Worm (Caenorhabditis elegans) whole organism, late embryonic: ENCODE measurements around the gene unk-1.

ENCODE experiments used
- ama-1 ChIP-seq: fragments of 150-350 bp; optimal IDR thresholded peaks from 2 replicates; lab custom pipeline; 2014
- ceh-31 ChIP-seq: sonication (generic microtip); optimal IDR thresholded peaks from 2 replicates; lab custom pipeline; 2016; ENCODE audit warnings: missing genetic modification characterization, missing compliant biosample characterization
- dmd-4 ChIP-seq: sonication (generic microtip); optimal IDR thresholded peaks from 2 replicates; lab custom pipeline; 2016; ENCODE audit warnings: borderline replicate concordance, missing genetic modification characterization, missing compliant biosample characterization
- dve-1 ChIP-seq: sonication (generic microtip); optimal IDR thresholded peaks from 2 replicates; lab custom pipeline; 2017; ENCODE audit warnings: antibody characterized with exemption, mild to moderate bottlenecking, missing genetic modification characterization, missing compliant biosample characterization
- pha-4 ChIP-seq: fragments of 150-350 bp; optimal IDR thresholded peaks from 2 replicates; lab custom pipeline; 2018; ENCODE audit warnings: missing biosample characterization, missing genetic modification reagents, missing genetic modification characterization
- pqm-1 ChIP-seq: sonication (generic microtip); optimal IDR thresholded peaks from 2 replicates; lab custom pipeline; 2016; ENCODE audit warnings: missing genetic modification characterization, missing compliant biosample characterization

ce11 chrX:7989155-7989554 is 25.6 kb upstream of the unk-1 start:
- no peak for TF ChIP-seq ceh-31
- no peak for TF ChIP-seq pqm-1 (tag; lab: Kevin White, UChicago)
- no peak for TF ChIP-seq ama-1 (lab: Kevin White, UChicago)
- no peak for TF ChIP-seq pha-4 (tag; lab: Kevin White, UChicago)
- TF ChIP-seq dmd-4 (tag; lab: Kevin White, UChicago): no peak
- no peak for TF ChIP-seq dve-1 (tag; lab: Kevin White, UChicago)
